Worm (Caenorhabditis elegans): ENCODE data around the gene nhr-107.

nhr-107 gene

DNA sequence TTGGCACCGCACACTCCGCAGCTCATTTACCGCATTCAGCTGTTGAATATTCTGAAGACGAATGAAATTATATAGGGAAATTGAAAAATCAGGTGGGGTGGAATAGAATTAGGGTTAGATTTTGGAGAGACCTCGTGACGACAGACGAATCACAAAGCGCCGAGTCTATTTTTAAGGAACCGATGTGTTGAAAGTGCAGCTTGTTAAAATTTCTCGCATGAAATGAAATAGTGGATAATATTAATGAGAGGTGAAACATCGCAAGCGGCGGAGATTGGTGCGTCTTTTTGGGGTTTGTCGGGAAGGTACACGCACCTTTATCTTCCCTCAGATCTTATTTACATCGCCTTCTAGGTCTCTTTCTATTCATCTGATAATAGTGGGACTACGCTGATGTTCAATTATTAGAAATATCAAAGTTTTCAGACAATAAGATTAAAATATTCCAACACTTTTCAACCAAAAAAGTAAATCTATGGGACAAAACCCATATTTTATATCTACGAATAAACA, 7.2 kb downstream of the nhr-107 start, which contains the start of gene nhr-140:
TSS of gene nhr-140 (minus strand) at position 51 of the 513 bp plus-strand sequence.
- TF ChIP-seq ZK546.5 (tag; optimal IDR thresholded peaks at IDR 0.05), result no peak
- no peak for TF ChIP-seq gei-8 (GFP tag; optimal IDR thresholded peaks at IDR 0.05)
- TF ChIP-seq unc-62 (GFP tag; optimal IDR thresholded peaks at IDR 0.05 in 1 of 2), result peak in 1 of 2 experiments; percentile 83
- TF ChIP-seq unc-62 (tag; optimal IDR thresholded peaks at IDR 0.05), result no peak
- no peak for TF ChIP-seq ama-1 (optimal IDR thresholded peaks at IDR 0.05)

DNA sequence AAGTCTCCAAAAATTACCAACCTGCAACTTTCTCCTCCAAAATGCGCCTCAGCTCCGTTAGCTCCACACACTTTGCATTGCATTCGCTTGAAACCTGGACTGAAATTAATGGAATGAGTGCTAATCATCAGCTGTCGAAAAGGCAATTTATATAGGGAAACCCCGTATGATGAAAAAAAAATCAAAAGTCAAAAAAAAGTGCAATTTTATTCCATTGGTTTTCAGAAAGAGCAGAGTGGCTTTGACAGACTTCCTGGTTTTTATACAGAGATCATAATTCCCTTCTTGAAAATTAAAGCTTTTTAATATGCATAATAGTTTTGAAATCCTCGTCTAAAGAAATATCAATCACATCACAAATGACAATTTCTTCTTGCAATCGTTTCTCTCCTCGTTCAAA, 9.2 kb downstream of the nhr-107 start, which contains the start of gene nhr-139:
TSS of gene nhr-139 (minus strand) at position 101 of the 400 bp plus-strand sequence.
- TF ChIP-seq lim-7 (GFP tag; IDR thresholded peaks at IDR 0.05) (no peak), ZK337.2 (GFP tag; IDR thresholded peaks at IDR 0.05) (no peak), nhr-76 (tag; optimal IDR thresholded peaks at IDR 0.05) (no peak), nhr-11 (tag; optimal IDR thresholded peaks at IDR 0.05) (no peak), ama-1 (optimal IDR thresholded peaks at IDR 0.05) (no peak), daf-8 (GFP tag; IDR thresholded peaks at IDR 0.05) (no peak), saeg-2 (GFP tag; IDR thresholded peaks at IDR 0.05) (no peak), ceh-62 (tag; optimal IDR thresholded peaks at IDR 0.05) (no peak), F37D6.2 (tag; optimal IDR thresholded peaks at IDR 0.05) (no peak), nhr-102 (tag; optimal IDR thresholded peaks at IDR 0.05) (no peak), set-16 (GFP tag; IDR thresholded peaks at IDR 0.05) (no peak), mdl-1 (tag; optimal IDR thresholded peaks at IDR 0.05) (no peak), egl-43 (GFP tag; IDR thresholded peaks at IDR 0.05) (no peak)

DNA sequence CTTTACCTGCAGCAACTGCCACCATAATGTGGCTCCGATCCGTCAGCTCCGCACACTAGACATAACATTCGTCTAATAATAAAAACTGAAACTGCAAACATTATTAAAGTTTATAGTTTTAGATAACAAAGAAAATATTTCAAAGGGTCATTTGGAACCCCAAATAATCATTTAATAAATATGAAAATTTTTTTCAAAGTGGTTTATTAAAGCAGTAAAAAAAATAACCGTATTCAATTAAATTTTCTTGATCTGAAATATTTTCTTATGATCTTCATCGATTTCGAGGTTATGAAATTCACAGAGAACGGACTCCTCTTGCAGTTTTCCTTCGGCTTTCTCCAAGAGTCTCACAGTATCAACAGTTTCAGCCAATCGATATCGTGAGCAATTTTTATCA, 10.9 kb downstream of the nhr-107 start, which contains the start of gene nhr-163:
TSS of gene nhr-163 (minus strand) at position 101 of the 400 bp plus-strand sequence.
- no peak for TF ChIP-seq ceh-82 (tag; optimal IDR thresholded peaks at IDR 0.05)
- TF ChIP-seq spr-1 (tag; optimal IDR thresholded peaks at IDR 0.05), result no peak
- TF ChIP-seq lin-38 (GFP tag; IDR thresholded peaks at IDR 0.05), result no peak
- no peak for TF ChIP-seq snpc-1.2 (GFP tag; IDR thresholded peaks at IDR 0.05)
- TF ChIP-seq mxl-2 (GFP tag; conservative IDR thresholded peaks at IDR 0.05), result no peak
- TF ChIP-seq lir-3 (tag; optimal IDR thresholded peaks at IDR 0.05), result no peak
- no peak for TF ChIP-seq ZK546.5 (tag; optimal IDR thresholded peaks at IDR 0.05)
- TF ChIP-seq fos-1 (tag; optimal IDR thresholded peaks at IDR 0.05), result no peak
- no peak for TF ChIP-seq pqm-1 (tag; optimal IDR thresholded peaks at IDR 0.05)
- no peak for TF ChIP-seq lsy-2 (tag; optimal IDR thresholded peaks at IDR 0.05)
- no peak for TF ChIP-seq dmd-8 (GFP tag; IDR thresholded peaks at IDR 0.05)
- no peak for TF ChIP-seq ces-1 (GFP tag; optimal IDR thresholded peaks at IDR 0.05)
- no peak for TF ChIP-seq mep-1 (tag; optimal IDR thresholded peaks at IDR 0.05)
- no peak for TF ChIP-seq nhr-6 (tag; optimal IDR thresholded peaks at IDR 0.05)

DNA sequence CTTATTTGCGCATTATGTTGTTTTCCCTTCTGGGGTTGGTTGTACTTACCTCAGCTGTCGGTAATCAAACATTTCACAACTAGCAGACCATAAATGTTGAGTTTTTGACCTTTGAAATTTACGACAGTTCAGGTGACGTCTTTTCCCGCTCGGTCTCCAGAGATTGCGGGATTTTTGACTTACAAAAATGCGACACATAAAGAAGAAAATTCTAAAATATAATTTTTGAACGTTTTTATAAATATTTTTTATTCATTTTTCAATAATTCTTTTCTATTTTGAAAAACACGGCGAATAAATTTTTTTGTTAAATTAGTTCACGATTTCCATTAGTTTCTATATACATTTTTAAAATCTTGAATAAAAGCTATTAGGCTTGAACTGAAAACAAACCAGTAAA, 14.1 kb downstream of the nhr-107 start, which contains the start of gene nhr-161:
TSS of gene nhr-161 (minus strand) at position 101 of the 400 bp plus-strand sequence.
- no peak for TF ChIP-seq unc-130 (GFP tag; optimal IDR thresholded peaks at IDR 0.05)
- no peak for TF ChIP-seq F10B5.3 (tag; optimal IDR thresholded peaks at IDR 0.05)
- no peak for TF ChIP-seq spr-1 (tag; optimal IDR thresholded peaks at IDR 0.05)
- no peak for TF ChIP-seq Y48G9A.11 (GFP tag; IDR thresholded peaks at IDR 0.05)
- no peak for TF ChIP-seq skn-1 (tag; optimal IDR thresholded peaks at IDR 0.05)
- TF ChIP-seq ama-1 (optimal IDR thresholded peaks at IDR 0.05), result no peak
- TF ChIP-seq ceh-82 (tag; optimal IDR thresholded peaks at IDR 0.05), result no peak

DNA sequence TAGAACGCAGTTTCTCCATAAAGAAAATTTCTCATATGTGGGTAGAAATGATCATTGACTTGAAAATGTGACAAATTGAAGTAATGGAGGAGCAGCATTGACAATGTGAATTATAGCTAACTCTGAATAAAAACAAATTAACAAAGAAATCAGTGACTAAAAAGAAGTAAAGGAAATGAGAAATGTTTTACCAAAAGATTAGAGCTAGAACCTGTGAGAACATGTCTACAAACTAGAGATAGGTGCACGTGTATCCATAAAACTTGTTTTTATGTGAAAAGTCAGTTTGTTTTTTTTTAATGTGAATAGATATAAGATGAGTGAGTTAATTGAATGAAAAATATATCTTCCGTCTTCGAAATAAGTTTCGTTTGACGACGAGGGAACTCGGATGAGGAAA, 17.9 kb downstream of the nhr-107 start, which contains the start of gene sre-12:
TSS of gene sre-12 (minus strand) at position 101 of the 400 bp plus-strand sequence.
- TF ChIP-seq ZK337.2 (GFP tag; IDR thresholded peaks at IDR 0.05) (no peak), Y48G9A.11 (GFP tag; IDR thresholded peaks at IDR 0.05) (no peak), ceh-32 (tag; optimal IDR thresholded peaks at IDR 0.05; ENCODE audit: poor library complexity) (no peak), fkh-10 (GFP tag; optimal IDR thresholded peaks at IDR 0.05) (no peak), zfp-2 (tag; optimal IDR thresholded peaks at IDR 0.05) (no peak), dmd-9 (GFP tag; IDR thresholded peaks at IDR 0.05) (no peak), dve-1 (tag; optimal IDR thresholded peaks at IDR 0.05; ENCODE audit: insufficient read depth) (no peak), mxl-3 (GFP tag; optimal IDR thresholded peaks at IDR 0.05) (no peak), nhr-25 (tag; optimal IDR thresholded peaks at IDR 0.05; ENCODE audit: borderline replicate concordance, insufficient read depth) (no peak)

Measured in whole organism, L4 larva.